Fruit fly (Drosophila melanogaster): ENCODE data around the gene Hmgcr.

Gene Hmgcr

DNA sequence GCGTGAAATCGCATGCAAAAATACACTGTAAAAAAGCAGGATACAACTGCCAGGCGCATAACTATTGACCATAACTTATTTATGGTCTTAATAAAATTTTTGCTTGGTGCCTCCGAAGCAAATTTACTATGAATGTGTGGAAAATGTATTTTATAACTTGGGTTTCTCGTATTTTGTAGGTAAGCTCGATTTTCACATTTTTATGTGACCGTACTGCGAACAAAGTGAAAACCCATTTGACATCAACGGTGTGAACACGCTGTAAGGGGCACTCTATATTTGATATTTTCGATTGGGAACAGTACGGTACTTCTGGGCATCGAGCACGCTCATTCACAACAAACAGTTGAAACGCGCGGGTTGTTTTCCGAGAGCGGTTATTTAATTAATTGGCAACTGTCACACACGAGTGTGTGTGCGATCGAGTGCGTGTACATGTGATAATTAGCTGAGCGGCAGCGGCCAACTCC is 48.4 kb downstream of the Hmgcr start, which contains the start of the genes Nup98-96 and mbc (continued):
- peak; percentile 98 for TF ChIP-seq Med (GFP tag)
- peak; percentile 91 for TF ChIP-seq CG33213 (GFP tag; optimal IDR thresholded peaks at IDR 0.05)
- peak; percentile 92 for TF ChIP-seq Abd-B (GFP tag; optimal IDR thresholded peaks at IDR 0.05)
- peak; percentile 91 for TF ChIP-seq Chrac-16 (GFP tag; optimal IDR thresholded peaks at IDR 0.05)
- TF ChIP-seq CG6791 (GFP tag; IDR thresholded peaks at IDR 0.05; ENCODE audit: partially characterized antibody): peak; percentile 59; the same call in 2 of the 3 replicates
- TF ChIP-seq Hr3 (GFP tag; optimal IDR thresholded peaks at IDR 0.05): peak; percentile 90
- TF ChIP-seq ATbp (GFP tag; optimal IDR thresholded peaks at IDR 0.05): peak; percentile 48
- peak; percentile 80 for TF ChIP-seq PHDP (tag; optimal IDR thresholded peaks at IDR 0.05)
- TF ChIP-seq Xrp1 (GFP tag; IDR thresholded peaks at IDR 0.05): peak; percentile 80
- peak; percentile 84 for TF ChIP-seq zen (tag; optimal IDR thresholded peaks at IDR 0.05)
- peak; percentile 84 for TF ChIP-seq CG15514 (GFP tag; optimal IDR thresholded peaks at IDR 0.05)
- no peak for TF ChIP-seq bigmax (GFP tag; optimal IDR thresholded peaks at IDR 0.05)
- peak; percentile 66 for TF ChIP-seq onecut (GFP tag; IDR thresholded peaks at IDR 0.05)
- peak in 1 of 2 experiments; percentile 24 for TF ChIP-seq Trl (optimal IDR thresholded peaks at IDR 0.05)
- TF ChIP-seq Trl (GFP tag; optimal IDR thresholded peaks at IDR 0.05): peak; percentile 90
- TF ChIP-seq ato (GFP tag; IDR thresholded peaks at IDR 0.05; ENCODE audit: partially characterized antibody): 0 out of 2 replicates have a peak, but pooled peaks have one; percentile 65
- TF ChIP-seq NfI (GFP tag; optimal IDR thresholded peaks at IDR 0.05): peak; percentile 79
- peak; percentile 91 for TF ChIP-seq Rfx (GFP tag; IDR thresholded peaks at IDR 0.05)
- TF ChIP-seq CG31224 (GFP tag; IDR thresholded peaks at IDR 0.05): peak; percentile 61
- TF ChIP-seq grn (GFP tag; optimal IDR thresholded peaks at IDR 0.05): peak; percentile 3
- TF ChIP-seq CG12236 (GFP tag; optimal IDR thresholded peaks at IDR 0.05): peak; percentile 84
- no peak for TF ChIP-seq CG8478 (optimal IDR thresholded peaks at IDR 0.05)
- TF ChIP-seq CG1647 (GFP tag; optimal IDR thresholded peaks at IDR 0.05): peak; percentile 89
- TF ChIP-seq CG12104 (GFP tag; optimal IDR thresholded peaks at IDR 0.05): peak; percentile 63
- peak; percentile 83 for TF ChIP-seq HLH3B (GFP tag; IDR thresholded peaks at IDR 0.05)
- peak; percentile 53 for TF ChIP-seq CG17385 (GFP tag; optimal IDR thresholded peaks at IDR 0.05)
- TF ChIP-seq gsb-n (tag; optimal IDR thresholded peaks at IDR 0.05): peak; percentile 87
- TF ChIP-seq CG14667 (GFP tag; IDR thresholded peaks at IDR 0.05): peak; percentile 84
- no peak for TF ChIP-seq h (optimal IDR thresholded peaks at IDR 0.05)
- TF ChIP-seq tgo (GFP tag; IDR thresholded peaks at IDR 0.05): peak; percentile 83
- TF ChIP-seq Lim3 (GFP tag; IDR thresholded peaks at IDR 0.05): no peak; the same call in 1 of the 2 replicates
- TF ChIP-seq CG1792 (GFP tag; optimal IDR thresholded peaks at IDR 0.05): peak; percentile 88
- no peak; the same call in 2 of the 3 replicates for TF ChIP-seq CG16813 (GFP tag; IDR thresholded peaks at IDR 0.05; ENCODE audit: partially characterized antibody)
- peak; percentile 66; the same call in 1 of the 2 replicates for TF ChIP-seq cas (GFP tag; IDR thresholded peaks at IDR 0.05)
- TF ChIP-seq gcm (GFP tag; optimal IDR thresholded peaks at IDR 0.05): peak; percentile 34
- peak; percentile 93 for TF ChIP-seq CoRest (tag; optimal IDR thresholded peaks at IDR 0.05)
- TF ChIP-seq Asciz (GFP tag; optimal IDR thresholded peaks at IDR 0.05): peak; percentile 44
- TF ChIP-seq CG7963 (GFP tag; IDR thresholded peaks at IDR 0.05; ENCODE audit: partially characterized antibody): no peak
- peak; percentile 90 for TF ChIP-seq HLHmδ (GFP tag; optimal IDR thresholded peaks at IDR 0.05)
- peak; percentile 42 for TF ChIP-seq Scr (GFP tag; IDR thresholded peaks at IDR 0.05; ENCODE audit: partially characterized antibody)
- peak; percentile 78 for TF ChIP-seq mirr (GFP tag; optimal IDR thresholded peaks at IDR 0.05)
- TF ChIP-seq CG3407 (GFP tag; optimal IDR thresholded peaks at IDR 0.05): peak; percentile 37
- TF ChIP-seq Ets65A (GFP tag): peak; percentile 99
- peak; percentile 88 for TF ChIP-seq E2f1 (GFP tag; IDR thresholded peaks at IDR 0.05)
- TF ChIP-seq jigr1 (GFP tag; IDR thresholded peaks at IDR 0.05): peak; percentile 62; the same call in 1 of the 3 replicates
- TF ChIP-seq slp2 (GFP tag; optimal IDR thresholded peaks at IDR 0.05): peak; percentile 90
- TF ChIP-seq odd (GFP tag; optimal IDR thresholded peaks at IDR 0.05): peak; percentile 47
- peak; percentile 86 for TF ChIP-seq CG32772 (GFP tag; IDR thresholded peaks at IDR 0.05)
- TF ChIP-seq al (GFP tag; IDR thresholded peaks at IDR 0.05): peak; percentile 76
- TF ChIP-seq chn (GFP tag; optimal IDR thresholded peaks at IDR 0.05): peak; percentile 91
- peak; percentile 89 for TF ChIP-seq Dbx (GFP tag; IDR thresholded peaks at IDR 0.05)
